Worm (Caenorhabditis elegans): Measurements from ENCODE around the gene Y75B8A.63.

The Y75B8A.63 gene

ce11 chrIII:12368462-12369306 lies 40.9 kb downstream of the Y75B8A.63 start, which contains the start of gene his-72:
Gene his-72 (minus strand): TSS chrIII:12369050.
- TF ChIP-seq odd-2 (tag; optimal IDR thresholded peaks at IDR 0.05) (no peak), hlh-13 (GFP tag; optimal IDR thresholded peaks at IDR 0.05) (no peak), unc-3 (GFP tag; conservative IDR thresholded peaks at IDR 0.05) (no peak), unc-3 (tag; optimal IDR thresholded peaks at IDR 0.05) (no peak), rnt-1 (tag; optimal IDR thresholded peaks at IDR 0.05) (peak; percentile 10), lim-6 (tag; optimal IDR thresholded peaks at IDR 0.05) (no peak), sox-4 (tag; optimal IDR thresholded peaks at IDR 0.05) (no peak), nhr-11 (tag; optimal IDR thresholded peaks at IDR 0.05) (no peak), ceh-2 (tag; optimal IDR thresholded peaks at IDR 0.05) (no peak), ahr-1 (tag; optimal IDR thresholded peaks at IDR 0.05) (no peak), ceh-19 (GFP tag; optimal IDR thresholded peaks at IDR 0.05) (no peak), hlh-30 (tag; optimal IDR thresholded peaks at IDR 0.05; ENCODE audit: insufficient read depth) (peak; percentile 89), npax-4 (tag; optimal IDR thresholded peaks at IDR 0.05) (no peak), hlh-15 (tag; optimal IDR thresholded peaks at IDR 0.05) (no peak), hlh-6 (tag; optimal IDR thresholded peaks at IDR 0.05) (peak; percentile 48), nfya-1 (tag; optimal IDR thresholded peaks at IDR 0.05) (peak; percentile 9), C38D4.7 (GFP tag; optimal IDR thresholded peaks at IDR 0.05) (peak; percentile 10), fkh-6 (tag; optimal IDR thresholded peaks at IDR 0.05) (no peak), elt-4 (tag; optimal IDR thresholded peaks at IDR 0.05) (no peak), ama-1 (optimal IDR thresholded peaks at IDR 0.05) (peak; percentile 94), F13H6.1 (tag; optimal IDR thresholded peaks at IDR 0.05) (no peak), gmeb-2 (tag; optimal IDR thresholded peaks at IDR 0.05) (no peak), pqm-1 (tag; optimal IDR thresholded peaks at IDR 0.05) (no peak), madf-2 (tag; optimal IDR thresholded peaks at IDR 0.05) (no peak), fax-1 (tag; optimal IDR thresholded peaks at IDR 0.05) (no peak), pat-9 (tag; optimal IDR thresholded peaks at IDR 0.05) (no peak), ceh-30 (tag; optimal IDR thresholded peaks at IDR 0.05) (no peak), dve-1 (tag; optimal IDR thresholded peaks at IDR 0.05) (no peak), T23F11.4 (GFP tag; optimal IDR thresholded peaks at IDR 0.05) (no peak), tbx-7 (tag; optimal IDR thresholded peaks at IDR 0.05) (no peak), ceh-6 (GFP tag; optimal IDR thresholded peaks at IDR 0.05) (no peak), sdc-2 (tag; optimal IDR thresholded peaks at IDR 0.05) (no peak), ceh-34 (tag; optimal IDR thresholded peaks at IDR 0.05) (peak; percentile 2), tbx-2 (tag; optimal IDR thresholded peaks at IDR 0.05) (peak; percentile 10), sox-2 (GFP tag; IDR thresholded peaks at IDR 0.05) (no peak), K02D7.2 (tag; optimal IDR thresholded peaks at IDR 0.05) (peak; percentile 13), zip-5 (tag; optimal IDR thresholded peaks at IDR 0.05) (no peak), syd-9 (tag; optimal IDR thresholded peaks at IDR 0.05) (no peak), dmd-4 (tag; optimal IDR thresholded peaks at IDR 0.05; ENCODE audit: borderline replicate concordance) (peak; percentile 9), che-1 (tag; optimal IDR thresholded peaks at IDR 0.05) (no peak), ceh-45 (GFP tag; IDR thresholded peaks at IDR 0.05) (no peak), ztf-16 (tag; optimal IDR thresholded peaks at IDR 0.05) (no peak), K09A11.1 (tag; optimal IDR thresholded peaks at IDR 0.05; ENCODE audit: insufficient read depth) (no peak), ceh-18 (tag; optimal IDR thresholded peaks at IDR 0.05) (no peak), nhr-232 (tag; optimal IDR thresholded peaks at IDR 0.05) (no peak), ttx-3 (tag; optimal IDR thresholded peaks at IDR 0.05) (peak; percentile 13), pha-4 (tag; optimal IDR thresholded peaks at IDR 0.05) (no peak), C08G9.2 (tag; optimal IDR thresholded peaks at IDR 0.05) (no peak), hlh-8 (tag; optimal IDR thresholded peaks at IDR 0.05) (no peak), lin-11 (tag; optimal IDR thresholded peaks at IDR 0.05) (no peak), unc-86 (tag; optimal IDR thresholded peaks at IDR 0.05) (no peak), unc-42 (tag; optimal IDR thresholded peaks at IDR 0.05) (no peak)

All from whole organism, late embryonic.